Worm (Caenorhabditis elegans) whole organism, L4/young adult: ENCODE data around the gene F56F10.2.

Experiments
- W03F9.2 ChIP-seq: fragments of 150-350 bp; optimal IDR thresholded peaks from 2 replicates; lab custom pipeline; 2014; ENCODE audit warnings: missing biosample characterization, missing genetic modification characterization
- him-1 ChIP-seq: sonication (generic microtip); optimal IDR thresholded peaks from 2 replicates; lab custom pipeline; 2016; ENCODE audit warnings: missing genotype, missing genetic modification reagents, missing genetic modification characterization, missing compliant biosample characterization

DNA sequence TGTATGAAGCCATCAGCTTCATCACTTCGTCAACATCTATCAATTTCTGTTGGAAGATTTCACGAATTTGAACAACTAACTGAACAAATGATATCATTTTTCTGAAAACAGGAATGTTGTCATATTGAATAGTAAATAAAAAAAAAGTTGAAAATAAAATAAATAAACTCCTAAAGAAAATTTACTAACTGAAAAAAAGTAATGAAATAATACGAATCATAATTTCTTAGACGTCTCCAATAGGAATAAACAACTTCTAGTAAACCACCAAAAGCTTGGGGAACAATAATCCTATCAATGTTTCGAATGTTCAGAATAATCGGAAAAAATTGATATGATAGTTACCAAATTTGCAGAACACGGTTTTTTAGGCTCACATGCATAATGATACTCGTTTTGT is 4.1 kb downstream of the F56F10.2 start, which contains the start of gene cdo-1:
- TF ChIP-seq him-1 (tag; lab: Kevin White, UChicago) = no peak
- no peak for TF ChIP-seq W03F9.2 (tag; lab: Kevin White, UChicago)
